Fruit fly (Drosophila melanogaster): ENCODE data around the gene CG17147.

DNA sequence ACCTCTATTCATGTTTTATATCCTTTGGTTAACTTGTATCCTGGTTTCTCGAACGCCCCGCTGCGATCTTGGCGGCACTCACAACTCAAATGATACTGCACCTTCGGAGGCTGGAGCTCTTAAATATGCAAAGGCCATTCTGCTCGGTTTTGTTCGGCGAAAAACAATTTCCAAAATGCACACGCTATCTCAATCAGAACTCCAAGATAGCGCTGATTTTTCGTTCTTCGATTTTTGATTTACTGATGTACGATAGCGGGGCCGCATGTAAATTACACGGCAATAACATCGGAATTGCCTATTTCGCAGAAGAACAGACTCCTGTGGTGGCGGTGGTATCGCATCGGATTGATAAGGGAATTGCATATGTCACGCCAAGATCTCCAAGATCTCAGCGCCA is 11.7 kb upstream of the CG17147 start, which contains the start of gene CG7017:
- TF ChIP-seq slp2 (GFP tag; optimal IDR thresholded peaks at IDR 0.05) (no peak), HmgD (GFP tag; optimal IDR thresholded peaks at IDR 0.05) (no peak), scrt (GFP tag; optimal IDR thresholded peaks at IDR 0.05) (no peak), CG7372 (GFP tag; IDR thresholded peaks at IDR 0.05) (no peak), ind (GFP tag; optimal IDR thresholded peaks at IDR 0.05) (no peak), en (GFP tag; optimal IDR thresholded peaks at IDR 0.05) (no peak), CG14667 (GFP tag; IDR thresholded peaks at IDR 0.05) (no peak), CG10959 (GFP tag; IDR thresholded peaks at IDR 0.05) (no peak), gem (tag; optimal IDR thresholded peaks at IDR 0.05) (no peak), amos (GFP tag; IDR thresholded peaks at IDR 0.05; ENCODE audit: partially characterized antibody) (no peak)

Measured in whole organism, embryonic.